Worm (Caenorhabditis elegans) whole organism, young adult: Measurements from ENCODE around the gene C08F1.12.
"Not testable (repeated sequence)": the region's sequence is repeated elsewhere in the genome, so short reads cannot be mapped to it uniquely, and the experiment has no call there.

Experiments
- F52B5.7 ChIP-seq: sonication (generic microtip); optimal IDR thresholded peaks from 2 replicates; lab custom pipeline; 2016; ENCODE audit warnings: mild to moderate bottlenecking, missing genetic modification characterization, missing compliant biosample characterization
- T07F8.4 ChIP-seq: sonication (generic microtip); optimal IDR thresholded peaks from 2 replicates; lab custom pipeline; 2016; ENCODE audit warnings: mild to moderate bottlenecking, missing genetic modification characterization, moderate library complexity, missing compliant biosample characterization
- attf-3 ChIP-seq: fragments of 200-800 bp; sonication (Bioruptor generic); conservative IDR thresholded peaks from 2 replicates; pipeline ENCODE4 v1.3.6; 2022; ENCODE audit warnings: missing genetic modification reagents, missing genetic modification characterization, missing compliant biosample characterization
- dpl-1 ChIP-seq: fragments of 150-350 bp; optimal IDR thresholded peaks from 2 replicates; lab custom pipeline; 2014; ENCODE audit warnings: missing biosample characterization, missing genetic modification reagents, missing genetic modification characterization
- him-1 ChIP-seq: sonication (generic microtip); optimal IDR thresholded peaks from 2 replicates; lab custom pipeline; 2016; ENCODE audit warnings: missing genotype, missing genetic modification reagents, missing genetic modification characterization, missing compliant biosample characterization
- lsl-1 ChIP-seq: fragments of 200-800 bp; sonication (Bioruptor generic); optimal IDR thresholded peaks from 2 replicates; lab custom pipeline; 2018; ENCODE audit warnings: mild to moderate bottlenecking, missing genetic modification characterization, moderate library complexity, missing compliant biosample characterization
- nhr-90 ChIP-seq: sonication (generic microtip); optimal IDR thresholded peaks from 2 replicates; lab custom pipeline; 2016; ENCODE audit warnings: missing genotype, mild to moderate bottlenecking, missing genetic modification characterization, missing compliant biosample characterization
- sea-2 ChIP-seq: fragments of 200-800 bp; sonication (Bioruptor generic); IDR thresholded peaks from 2 replicates; pipeline ENCODE4 v1.3.6; 2022; ENCODE audit warnings: missing genetic modification characterization, missing compliant biosample characterization
- snpc-4 ChIP-seq, 5 experiments: fragments of 150-350 bp in 1 of 5; sonication (generic microtip) in 4 of 5; optimal IDR thresholded peaks; 2 replicates each; lab custom pipeline; 2014 to 2018; ENCODE audit warnings: missing genetic modification characterization in 5 of 5, missing biosample characterization in 3 of 5, antibody characterized with exemption in 2 of 5, mild to moderate bottlenecking in 2 of 5, missing compliant biosample characterization in 2 of 5, missing genotype in 2 of 5, moderate library complexity in 2 of 5, missing genetic modification reagents in 1 of 5
- unc-62 ChIP-seq: fragments of 150-350 bp; optimal IDR thresholded peaks from 2 replicates; lab custom pipeline; 2014; ENCODE audit warnings: missing biosample characterization, missing genetic modification reagents, missing genetic modification characterization
- ztf-25 ChIP-seq: fragments of 200-800 bp; sonication (Bioruptor generic); IDR thresholded peaks from 2 replicates; pipeline ENCODE4 v1.3.6; 2022; ENCODE audit warnings: missing genetic modification reagents, missing genetic modification characterization, missing compliant biosample characterization

DNA sequence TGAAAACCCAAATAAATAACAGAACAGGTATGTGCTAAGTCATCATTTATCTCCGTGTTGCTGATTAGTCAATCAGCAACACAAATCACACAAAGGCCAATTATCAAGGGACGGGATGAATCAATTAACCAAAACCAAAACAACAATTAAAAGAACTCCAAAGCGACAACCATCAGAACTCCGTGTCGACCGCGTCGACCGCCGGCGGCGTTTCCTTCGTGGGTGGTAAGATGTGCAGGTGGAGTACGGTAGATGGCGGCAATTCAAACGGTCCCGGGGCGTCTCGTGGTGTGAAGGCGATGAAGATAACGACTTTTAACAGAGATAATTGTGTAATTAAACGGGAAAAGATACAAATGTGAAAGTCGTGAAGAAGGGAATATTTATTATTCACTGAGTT, 49.2 kb upstream of the C08F1.12 start:
- not testable (repeated sequence) for TF ChIP-seq T07F8.4 (tag; lab: Kevin White, UChicago); dpl-1 (GFP tag; lab: Kevin White, UChicago); ztf-25 (GFP tag; lab: Robert Waterston, UW); nhr-90; attf-3 (GFP tag; lab: Robert Waterston, UW); him-1 (tag; lab: Kevin White, UChicago); snpc-4 (GFP tag; optimal IDR thresholded peaks at IDR 0.05; lab: Kevin White, UChicago); snpc-4 (tag; optimal IDR thresholded peaks at IDR 0.05; lab: Kevin White, UChicago); lsl-1 (GFP tag; lab: Kevin White, UChicago); sea-2 (GFP tag; lab: Robert Waterston, UW); F52B5.7 (tag; lab: Kevin White, UChicago); unc-62 (GFP tag; lab: Kevin White, UChicago)
